Worm (Caenorhabditis elegans) whole organism, dauer: ENCODE results near the gene Y59C2A.1.
"Not testable (repeated sequence)": the region's sequence is repeated elsewhere in the genome, so short reads cannot be mapped to it uniquely, and the experiment has no call there.

ENCODE experiments used
- unc-62 ChIP-seq: sonication (generic microtip); optimal IDR thresholded peaks from 2 replicates; lab custom pipeline; 2017; ENCODE audit warnings: missing biosample characterization, missing genetic modification reagents, missing genetic modification characterization

The Y59C2A.1 gene

DNA sequence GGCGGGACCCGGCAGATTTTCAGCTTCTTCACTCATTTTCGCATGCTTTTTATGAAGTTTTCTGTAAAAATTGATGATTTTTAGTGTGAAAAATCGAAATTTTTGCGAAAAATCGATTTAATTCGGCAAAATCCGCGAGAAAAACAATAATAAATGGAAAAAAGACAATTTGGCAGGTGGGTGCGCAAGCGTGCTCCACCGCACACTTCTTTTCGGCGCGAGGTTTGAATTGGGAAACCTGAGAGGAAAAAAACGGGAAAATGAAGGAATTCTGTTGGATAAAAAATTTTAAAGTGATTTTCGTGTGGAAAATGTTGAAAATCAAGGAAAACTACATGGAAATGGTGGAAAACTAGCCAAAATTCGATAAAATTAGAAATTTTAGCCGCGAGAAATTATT lies 3.8 kb upstream of the Y59C2A.1 start, which contains the start of gene Y59C2A.2:
Gene Y59C2A.2, minus strand, starts transcription at position 61 of the 400 bp plus-strand sequence.
- TF ChIP-seq unc-62 (GFP tag; lab: Kevin White, UChicago) = no peak

- TF ChIP-seq unc-62 (GFP tag; lab: Kevin White, UChicago) = no peak
Observed at ce11 chrII:2206064-2206722, 1.7 kb upstream of the Y59C2A.1 start.

- TF ChIP-seq unc-62 (GFP tag; lab: Kevin White, UChicago) = no peak
Observed at ce11 chrII:2215512-2215911, 7.6 kb downstream of the Y59C2A.1 start.

ce11 chrII:2216940-2217664 lies 9.2 kb downstream of the Y59C2A.1 start:
- TF ChIP-seq unc-62 (GFP tag; lab: Kevin White, UChicago) = no peak

- TF ChIP-seq unc-62 (GFP tag; lab: Kevin White, UChicago) = no peak
Observed at ce11 chrII:2219880-2220279, 12.0 kb downstream of the Y59C2A.1 start, which contains the start of gene Y59C2A.3. TSS of gene Y59C2A.3 (minus strand) at chrII:2219921.

DNA sequence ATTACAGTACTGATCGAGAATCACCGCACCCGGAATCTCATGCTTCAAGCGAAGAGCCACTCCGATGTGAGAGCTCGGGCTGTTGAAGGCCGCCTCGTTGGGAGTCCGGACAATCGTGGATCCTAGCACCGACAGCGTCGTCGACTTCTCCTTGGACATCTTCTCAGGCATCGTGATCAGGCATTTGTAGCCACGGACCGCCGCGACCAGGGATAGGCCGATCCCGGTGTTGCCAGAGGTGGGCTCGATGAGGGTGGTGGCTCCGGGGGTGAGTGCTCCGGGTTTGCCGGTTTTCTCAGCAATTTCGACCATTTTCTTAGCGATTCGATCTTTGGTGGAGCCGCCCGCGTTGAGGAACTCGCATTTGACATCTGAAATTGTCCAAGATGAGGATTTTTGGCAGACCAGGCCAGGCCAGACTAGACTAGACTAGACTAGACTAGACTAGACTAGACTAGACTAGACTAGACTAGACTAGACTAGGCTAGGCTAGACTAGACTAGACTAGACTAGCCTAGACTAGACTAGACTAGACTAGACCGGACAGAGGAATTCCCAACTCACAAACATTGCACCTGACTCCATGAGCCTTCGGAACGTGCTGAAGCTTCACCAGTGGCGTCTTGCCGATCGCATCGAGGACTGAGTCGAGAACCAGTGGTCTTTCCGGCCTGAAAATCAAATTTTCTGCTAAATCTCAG lies 13.4 kb downstream of the Y59C2A.1 start:
- TF ChIP-seq unc-62 (GFP tag; lab: Kevin White, UChicago) = no peak

DNA sequence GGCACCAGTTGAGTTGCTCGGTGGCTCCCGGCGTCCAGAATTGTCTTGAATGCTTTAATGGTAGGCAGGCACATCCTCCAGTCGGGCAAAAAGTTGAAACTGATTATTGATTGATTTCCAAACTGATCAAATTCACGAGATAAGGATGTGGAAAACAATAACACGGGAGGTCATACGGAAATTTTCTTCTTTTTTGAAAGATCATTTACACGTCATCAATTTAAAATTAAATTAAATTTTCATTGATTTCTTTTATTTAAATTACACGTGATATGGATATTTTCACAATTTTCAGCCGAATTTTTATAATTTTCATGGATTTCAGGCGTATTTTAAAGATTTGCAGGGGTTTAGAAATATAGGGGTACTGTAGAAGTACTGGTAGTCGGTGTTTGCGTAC lies 15.6 kb downstream of the Y59C2A.1 start, which contains the start of gene cbs-2:
Gene cbs-2, minus strand, starts transcription at position 101 of the 400 bp plus-strand sequence.
- TF ChIP-seq unc-62 (GFP tag; lab: Kevin White, UChicago) = no peak

ce11 chrII:2225608-2226007 lies 17.7 kb downstream of the Y59C2A.1 start, which contains the start of gene F54A3.5:
TSS of gene F54A3.5 (minus strand) at chrII:2225708.
- TF ChIP-seq unc-62 (GFP tag; lab: Kevin White, UChicago) = no peak

ce11 chrII:2230368-2230767 lies 22.5 kb downstream of the Y59C2A.1 start:
- no peak for TF ChIP-seq unc-62 (GFP tag; lab: Kevin White, UChicago)

DNA sequence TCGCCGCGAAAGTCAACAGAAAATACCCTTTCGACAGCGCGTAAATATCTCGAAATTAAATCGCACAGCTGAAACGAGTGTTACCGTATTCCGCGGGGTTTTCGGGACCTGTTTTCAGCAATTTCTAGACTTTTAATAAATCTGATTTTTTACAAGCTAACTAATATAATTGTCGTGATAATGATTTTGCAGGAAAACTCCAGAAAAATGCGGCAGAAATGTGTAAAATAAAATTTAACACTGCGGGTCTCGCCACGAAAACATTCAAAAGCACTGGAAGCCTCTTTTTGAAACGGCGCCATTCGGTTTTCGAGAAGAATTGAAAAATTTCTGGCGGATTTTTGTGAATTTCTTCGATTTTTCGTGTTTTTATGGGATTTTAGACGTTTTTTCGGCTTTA lies 24.5 kb downstream of the Y59C2A.1 start, which contains the start of gene F54A3.6:
Gene F54A3.6, minus strand, starts transcription at position 42 of the 400 bp plus-strand sequence.
- not testable (repeated sequence) for TF ChIP-seq unc-62 (GFP tag; lab: Kevin White, UChicago)

DNA sequence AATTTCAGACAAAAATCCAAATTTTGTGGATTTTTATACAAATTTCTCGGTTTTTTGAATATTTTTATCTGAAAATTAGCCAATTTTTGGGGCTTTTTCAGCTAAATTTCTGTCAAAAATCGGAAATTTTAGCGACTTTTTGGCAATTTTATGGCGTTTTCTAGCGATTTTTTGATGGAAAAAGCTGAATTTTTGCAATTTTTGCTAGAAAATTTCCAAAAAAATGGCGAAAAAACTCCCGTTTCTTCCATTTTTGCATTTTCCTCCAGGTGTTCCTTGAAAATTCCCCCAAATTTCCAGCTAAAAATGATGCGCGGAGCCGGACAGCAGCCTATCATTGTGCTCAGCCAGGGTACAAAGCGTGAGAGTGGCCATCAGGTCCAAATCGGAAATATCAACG lies 25.3 kb downstream of the Y59C2A.1 start, which contains the start of gene cct-3:
Gene cct-3, plus strand, starts transcription at position 301 of the 400 bp plus-strand sequence.
- TF ChIP-seq unc-62 (GFP tag; lab: Kevin White, UChicago) = no peak

- no peak for TF ChIP-seq unc-62 (GFP tag; lab: Kevin White, UChicago)
Observed at ce11 chrII:2236352-2236751, 28.4 kb downstream of the Y59C2A.1 start.

ce11 chrII:2243342-2243741 lies 35.4 kb downstream of the Y59C2A.1 start, which contains the start of gene F54A3.2:
TSS of gene F54A3.2 (plus strand) at chrII:2243642.
- TF ChIP-seq unc-62 (GFP tag; lab: Kevin White, UChicago) = no peak

- no peak for TF ChIP-seq unc-62 (GFP tag; lab: Kevin White, UChicago)
Observed at ce11 chrII:2251617-2252016, 43.7 kb downstream of the Y59C2A.1 start.

- TF ChIP-seq unc-62 (GFP tag; lab: Kevin White, UChicago) = no peak
Observed at ce11 chrII:2253676-2254075, 45.8 kb downstream of the Y59C2A.1 start.

ce11 chrII:2254861-2255260 lies 46.9 kb downstream of the Y59C2A.1 start, which contains the start of gene K09F6.3:
TSS of gene K09F6.3 (plus strand) at chrII:2255161.
- not testable (repeated sequence) for TF ChIP-seq unc-62 (GFP tag; lab: Kevin White, UChicago)
